Worm (Caenorhabditis elegans): ENCODE results near the gene crb-3.

DNA sequence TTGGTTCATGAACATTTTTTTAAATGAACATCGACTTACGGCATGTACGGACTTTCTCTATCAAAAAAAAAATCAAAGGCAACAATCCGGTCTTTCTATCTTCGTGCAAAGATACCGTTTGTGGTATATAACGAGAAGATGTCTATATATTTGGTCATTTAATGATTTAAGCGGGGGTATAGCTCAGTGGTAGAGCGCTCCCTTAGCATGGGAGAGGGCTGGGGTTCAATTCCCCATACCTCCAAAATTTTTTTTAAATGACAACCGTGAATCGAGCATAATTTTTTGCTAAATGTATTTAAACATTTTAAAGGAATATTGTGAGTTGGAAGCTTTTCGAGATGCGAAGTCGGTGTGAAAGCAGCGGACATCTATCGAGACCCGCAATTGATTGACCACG is 35.1 kb downstream of the crb-3 start:
- TF ChIP-seq ama-1 (optimal IDR thresholded peaks at IDR 0.05) (no peak), F13C5.2 (tag; optimal IDR thresholded peaks at IDR 0.05) (no peak), sea-1 (GFP tag; conservative IDR thresholded peaks at IDR 0.05) (no peak), ceh-36 (tag; optimal IDR thresholded peaks at IDR 0.05) (no peak), flt-1 (GFP tag; IDR thresholded peaks at IDR 0.05) (no peak), tbx-37 (GFP tag; conservative IDR thresholded peaks at IDR 0.05) (no peak; the same call in 1 of the 2 replicates), hnd-1 (tag; optimal IDR thresholded peaks at IDR 0.05) (no peak)

Measured in whole organism, early embryonic.